Fruit fly (Drosophila melanogaster): Measurements from ENCODE around the gene Gr8a.

DNA sequence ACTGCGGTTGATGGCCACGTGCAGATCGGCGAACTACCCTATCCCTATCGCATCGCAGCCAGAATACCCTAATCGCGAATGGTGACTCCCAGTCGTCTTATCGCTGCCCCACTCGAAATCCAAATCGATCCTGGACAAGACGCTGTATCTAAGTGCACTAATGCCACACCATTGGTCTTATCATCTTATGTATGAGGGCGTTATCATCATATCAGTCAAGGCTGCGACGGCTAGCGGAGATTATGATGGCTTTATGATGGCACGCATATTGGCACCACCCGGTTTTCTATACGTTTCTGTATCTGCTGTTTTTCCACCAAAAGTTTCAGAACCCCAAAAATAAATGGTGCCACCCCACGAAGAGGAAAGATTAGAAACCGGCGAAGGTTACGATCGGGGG lies 26.7 kb upstream of the Gr8a start:
- TF ChIP-seq ttk (optimal IDR thresholded peaks at IDR 0.05) (no peak), h (optimal IDR thresholded peaks at IDR 0.05) (no peak), insv (optimal IDR thresholded peaks at IDR 0.05) (no peak), Sin3A (optimal IDR thresholded peaks at IDR 0.05) (no peak), psq (optimal IDR thresholded peaks at IDR 0.05) (no peak), Myc (optimal IDR thresholded peaks at IDR 0.05) (no peak)
